Worm (Caenorhabditis elegans) whole organism, L3 larva: ENCODE measurements around the gene str-35.

Experiments
- egl-5 ChIP-seq: fragments of 150-350 bp; optimal IDR thresholded peaks from 2 replicates; lab custom pipeline; 2017; ENCODE audit warnings: missing biosample characterization, missing genetic modification reagents, missing genetic modification characterization, inconsistent platforms
- eor-1 ChIP-seq, 2 experiments: fragments of 150-350 bp; optimal IDR thresholded peaks; 2 replicates each; lab custom pipeline; 2014 to 2018; ENCODE audit warnings: missing biosample characterization in 2 of 2, missing genetic modification characterization in 2 of 2
- snpc-4 ChIP-seq: fragments of 150-350 bp; optimal IDR thresholded peaks from 2 replicates; lab custom pipeline; 2014; ENCODE audit warnings: missing biosample characterization, missing genetic modification characterization

DNA sequence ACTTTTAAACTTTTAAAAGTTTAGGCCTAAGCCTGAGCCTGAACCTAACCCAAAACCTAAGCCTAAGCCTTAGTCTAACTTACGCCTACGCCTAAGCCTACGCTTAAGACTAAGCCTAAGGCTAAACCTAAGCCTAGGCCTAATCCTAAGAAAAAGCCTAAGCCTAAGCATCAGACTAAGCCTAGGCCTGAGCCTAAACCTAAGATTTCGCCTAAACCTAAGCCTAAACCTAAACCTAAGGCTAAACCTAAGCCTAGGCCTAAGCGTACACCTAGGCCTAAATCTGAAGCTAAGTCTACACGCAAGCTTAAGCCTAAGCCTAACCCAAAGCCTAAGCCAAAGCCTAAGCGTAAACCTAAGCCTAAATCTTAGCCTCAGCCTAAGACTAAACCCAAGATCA, 35.7 kb downstream of the str-35 start:
- no peak for TF ChIP-seq eor-1 (tag; optimal IDR thresholded peaks at IDR 0.05; lab: Kevin White, UChicago)
- TF ChIP-seq egl-5 (tag; lab: Kevin White, UChicago) = no peak
- no peak for TF ChIP-seq snpc-4 (tag; lab: Kevin White, UChicago)
